Worm (Caenorhabditis elegans) whole organism, L4 larva: Measurements from ENCODE around the gene asp-8.

Experiments
- F37D6.2 ChIP-seq: sonication (generic microtip); optimal IDR thresholded peaks from 2 replicates; lab custom pipeline; 2016; ENCODE audit warnings: mild to moderate bottlenecking, missing genetic modification characterization, missing compliant biosample characterization
- R02D3.7 ChIP-seq: fragments of 150-350 bp; sonication (generic microtip); optimal IDR thresholded peaks from 3 replicates; lab custom pipeline; 2014; ENCODE audit warnings: missing biosample characterization, missing genetic modification characterization
- fos-1 ChIP-seq: fragments of 150-350 bp; optimal IDR thresholded peaks from 2 replicates; lab custom pipeline; 2014; ENCODE audit warnings: missing biosample characterization, missing genetic modification characterization
- lin-1 ChIP-seq: fragments of 200-800 bp; sonication (Bioruptor generic); IDR thresholded peaks from 2 replicates; pipeline ENCODE4 v1.3.6; 2022; ENCODE audit warnings: missing genetic modification reagents, missing genetic modification characterization, missing compliant biosample characterization
- lin-29 ChIP-seq: fragments of 200-800 bp; sonication (Bioruptor generic); IDR thresholded peaks from 2 replicates; pipeline ENCODE4 v1.3.6; 2022; ENCODE audit warnings: missing genetic modification reagents, missing genetic modification characterization, missing compliant biosample characterization
- madf-9 ChIP-seq: fragments of 200-800 bp; sonication (Bioruptor generic); conservative IDR thresholded peaks from 2 replicates; pipeline ENCODE4 v1.3.6; 2022; ENCODE audit warnings: missing genetic modification reagents, missing genetic modification characterization, missing compliant biosample characterization
- nhr-76 ChIP-seq: fragments of 150-350 bp; optimal IDR thresholded peaks from 2 replicates; lab custom pipeline; 2014; ENCODE audit warnings: missing biosample characterization, missing genetic modification characterization
- saeg-2 ChIP-seq: fragments of 200-800 bp; sonication (Bioruptor generic); IDR thresholded peaks from 2 replicates; pipeline ENCODE4 v1.3.6; 2022; ENCODE audit warnings: missing genetic modification reagents, missing genetic modification characterization, missing compliant biosample characterization
- skn-1 ChIP-seq: fragments of 150-350 bp; optimal IDR thresholded peaks from 2 replicates; lab custom pipeline; 2014; ENCODE audit warnings: missing biosample characterization, missing genetic modification characterization

DNA sequence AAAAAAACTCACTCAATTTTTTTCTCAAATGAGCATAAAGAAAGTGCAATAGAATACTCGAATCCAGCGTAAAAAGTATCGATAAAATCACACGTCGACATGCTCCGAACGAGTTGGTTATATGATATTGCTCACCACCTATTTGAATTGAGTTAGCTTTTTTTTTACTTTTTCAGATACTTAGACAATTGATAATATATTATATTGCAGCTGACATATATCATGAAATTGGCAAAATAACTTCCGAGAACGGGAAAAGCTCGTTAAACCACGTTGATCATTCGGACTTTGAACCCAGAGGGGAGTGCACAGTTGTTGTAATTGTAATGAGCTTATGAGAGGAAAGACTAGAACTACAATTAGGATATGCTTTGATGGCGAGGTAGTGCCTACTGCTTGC, 13.9 kb upstream of the asp-8 start, which contains the start of gene srw-136:
- TF ChIP-seq lin-29 (GFP tag; lab: Robert Waterston, UW) (no peak), lin-1 (no peak), fos-1 (no peak), skn-1 (tag; lab: Kevin White, UChicago) (no peak), madf-9 (GFP tag; lab: Robert Waterston, UW) (no peak), nhr-76 (no peak), saeg-2 (GFP tag; lab: Robert Waterston, UW) (no peak), R02D3.7 (tag; lab: Kevin White, UChicago) (no peak), F37D6.2 (no peak)
